Fruit fly (Drosophila melanogaster) Kc167 (cell line): ENCODE data around the gene Gclm.

Experiments
- Sin3A ChIP-seq: fragments of >200 bp; optimal IDR thresholded peaks from 2 replicates; lab custom pipeline; 2018; ENCODE audit warnings: missing external identifiers
- h ChIP-seq: fragments of >200 bp; optimal IDR thresholded peaks from 3 replicates; lab custom pipeline; 2018; ENCODE audit warnings: missing external identifiers

DNA sequence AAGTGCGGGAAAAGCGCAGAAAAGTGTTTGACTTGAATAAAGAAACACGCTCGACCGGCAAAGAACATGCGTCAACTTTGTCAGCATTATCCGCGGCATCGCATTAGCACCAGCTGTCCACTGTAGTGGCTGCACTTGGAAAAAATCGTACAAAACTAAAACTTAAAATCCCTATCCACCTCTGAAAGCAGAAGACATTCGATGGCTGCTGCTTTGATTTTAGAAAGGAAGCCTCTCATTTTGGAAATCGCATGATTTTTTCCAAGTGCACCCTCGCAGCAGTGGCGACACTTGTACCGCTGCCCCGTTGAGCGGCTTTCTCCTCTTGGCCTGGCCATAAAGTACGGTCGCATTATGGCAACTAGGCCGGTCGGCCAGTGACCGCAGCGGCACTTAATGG lies 22.0 kb downstream of the Gclm start:
- TF ChIP-seq Sin3A (no peak), h (lab: Kevin White, UChicago) (no peak)
